In the genomic region with DNA sequence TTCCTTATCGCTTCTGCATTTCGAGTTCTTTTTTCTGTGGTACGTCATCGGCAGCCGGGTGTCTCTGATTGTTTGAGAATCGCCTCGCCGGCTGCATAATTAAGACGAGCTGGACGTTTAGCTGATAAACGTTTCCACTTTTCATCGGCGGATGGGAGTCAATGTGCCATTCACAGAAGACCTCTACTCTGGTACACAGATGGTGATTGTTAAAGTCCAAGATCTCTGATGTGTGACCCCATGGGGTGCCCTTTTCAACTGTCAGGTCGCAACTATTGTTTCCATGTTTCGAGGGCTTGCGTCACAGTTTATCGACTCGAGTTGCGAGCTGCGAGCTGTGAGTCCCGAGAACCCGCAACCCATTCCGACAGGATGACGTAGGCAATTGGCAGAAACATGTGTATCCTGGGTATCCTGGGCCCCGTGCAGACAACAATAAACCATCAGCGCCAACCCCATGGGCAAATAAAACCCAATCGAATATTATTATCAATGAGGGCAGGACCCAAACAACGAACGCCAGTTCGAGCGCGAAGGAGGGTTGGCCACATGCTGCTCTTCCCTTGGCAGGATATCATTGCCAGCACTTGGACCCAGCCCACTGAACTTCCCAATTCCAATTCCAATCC, we compare ENCODE assay signal across 4 fruit fly cellular contexts.
TF ChIP-seq lines count a peak whose summit lies in the region.

No protein-coding gene starts in this region.

- TF ChIP-seq CTCF in whole organism, embryonic (GFP tag; optimal IDR thresholded peaks at IDR 0.05; lab: Kevin White, UChicago), result no peak

TF ChIP-seq in whole organism, embryonic, 481 proteins besides CTCF, POLR2A, EP300 and RAD21:
- TF ChIP-seq vvl (GFP tag; IDR thresholded peaks at IDR 0.05; lab: Robert Waterston, UW) (0 out of 2 replicates have a peak, but pooled peaks have one; percentile 12), Hr78 (GFP tag; optimal IDR thresholded peaks at IDR 0.05; lab: Kevin White, UChicago) (peak in 1 of 2 experiments; percentile 60), twi (tag; optimal IDR thresholded peaks at IDR 0.05; lab: Kevin White, UChicago) (peak; percentile 60), nmo (GFP tag; optimal IDR thresholded peaks at IDR 0.05; lab: Kevin White, UChicago) (no peak), gsb (GFP tag; IDR thresholded peaks at IDR 0.05; lab: Robert Waterston, UW) (no peak), GATAe (GFP tag; conservative IDR thresholded peaks at IDR 0.05; lab: Robert Waterston, UW) (no peak), Med (GFP tag; lab: Kevin White, UChicago) (peak; percentile 69), Adf1 (GFP tag; IDR thresholded peaks at IDR 0.05; lab: Robert Waterston, UW) (0 out of 2 replicates have a peak, but pooled peaks have one; percentile 24), CG17829 (tag; optimal IDR thresholded peaks at IDR 0.05; lab: Kevin White, UChicago) (peak; percentile 28), CG2199 (GFP tag; IDR thresholded peaks at IDR 0.05; lab: Robert Waterston, UW) (0 out of 3 replicates have a peak, but pooled peaks have one; percentile 36), CG1602 (GFP tag; optimal IDR thresholded peaks at IDR 0.05; lab: Kevin White, UChicago) (no peak), Meics (GFP tag; optimal IDR thresholded peaks at IDR 0.05; lab: Kevin White, UChicago) (no peak), CG17802 (tag; optimal IDR thresholded peaks at IDR 0.05; lab: Kevin White, UChicago) (peak; percentile 66), fd102C (GFP tag; optimal IDR thresholded peaks at IDR 0.05; lab: Kevin White, UChicago) (no peak), hkb (optimal IDR thresholded peaks at IDR 0.05; lab: Kevin White, UChicago) (no peak), hkb (GFP tag; IDR thresholded peaks at IDR 0.05; lab: Robert Waterston, UW) (0 out of 2 replicates have a peak, but pooled peaks have one; percentile 7), CG3163 (GFP tag; optimal IDR thresholded peaks at IDR 0.05; lab: Kevin White, UChicago) (no peak), Pdp1 (GFP tag; optimal IDR thresholded peaks at IDR 0.05; lab: Kevin White, UChicago) (peak in 1 of 2 experiments; percentile 1), abd-A (tag; optimal IDR thresholded peaks at IDR 0.05; lab: Kevin White, UChicago) (peak; percentile 44), CG10462 (GFP tag; optimal IDR thresholded peaks at IDR 0.05; lab: Kevin White, UChicago) (no peak)

TF ChIP-seq in whole organism, prepupa, 60 proteins besides CTCF, POLR2A, EP300 and RAD21:
- TF ChIP-seq Met (GFP tag; optimal IDR thresholded peaks at IDR 0.05; lab: Kevin White, UChicago), result no peak
- peak; percentile 7 for TF ChIP-seq CG6808 (GFP tag; optimal IDR thresholded peaks at IDR 0.05; lab: Kevin White, UChicago)
- TF ChIP-seq Hr4 (GFP tag; optimal IDR thresholded peaks at IDR 0.05; lab: Kevin White, UChicago), result no peak
- TF ChIP-seq Sox102F (GFP tag; optimal IDR thresholded peaks at IDR 0.05; lab: Kevin White, UChicago), result no peak
- no peak for TF ChIP-seq CG11294 (GFP tag; IDR thresholded peaks at IDR 0.05; lab: Robert Waterston, UW)
- TF ChIP-seq CG8319 (GFP tag; optimal IDR thresholded peaks at IDR 0.05; lab: Kevin White, UChicago), result no peak
- TF ChIP-seq Sox14 (GFP tag; optimal IDR thresholded peaks at IDR 0.05; lab: Kevin White, UChicago), result no peak
- no peak for TF ChIP-seq OdsH (GFP tag; optimal IDR thresholded peaks at IDR 0.05; lab: Kevin White, UChicago)
- TF ChIP-seq CG4318 (GFP tag; optimal IDR thresholded peaks at IDR 0.05; lab: Kevin White, UChicago), result no peak
- no peak for TF ChIP-seq esn (GFP tag; optimal IDR thresholded peaks at IDR 0.05; lab: Kevin White, UChicago)
- no peak for TF ChIP-seq CG6792 (GFP tag; optimal IDR thresholded peaks at IDR 0.05; lab: Kevin White, UChicago)
- TF ChIP-seq vri (GFP tag; optimal IDR thresholded peaks at IDR 0.05; lab: Kevin White, UChicago), result no peak
- no peak for TF ChIP-seq CG31627 (GFP tag; optimal IDR thresholded peaks at IDR 0.05; lab: Kevin White, UChicago)
- TF ChIP-seq svp (GFP tag; lab: Kevin White, UChicago), result peak; percentile 97
- TF ChIP-seq CG9139 (GFP tag; optimal IDR thresholded peaks at IDR 0.05; lab: Kevin White, UChicago), result no peak

TF ChIP-seq in whole organism, pupa, 21 proteins besides CTCF, POLR2A, EP300 and RAD21:
- TF ChIP-seq CG4496 (GFP tag; IDR thresholded peaks at IDR 0.05; lab: Robert Waterston, UW) (no peak), EcR (GFP tag; optimal IDR thresholded peaks at IDR 0.05; lab: Kevin White, UChicago) (peak; percentile 66), gl (tag; optimal IDR thresholded peaks at IDR 0.05; lab: Kevin White, UChicago) (no peak)

TF ChIP-seq in whole organism, wandering third instar larva, 38 proteins besides CTCF, POLR2A, EP300 and RAD21:
- TF ChIP-seq h (GFP tag; optimal IDR thresholded peaks at IDR 0.05; lab: Kevin White, UChicago), result no peak
- TF ChIP-seq Rel (GFP tag; optimal IDR thresholded peaks at IDR 0.05; lab: Kevin White, UChicago), result no peak
- TF ChIP-seq Rel (tag; optimal IDR thresholded peaks at IDR 0.05; lab: Kevin White, UChicago), result peak; percentile 45
- TF ChIP-seq dsf (GFP tag; optimal IDR thresholded peaks at IDR 0.05; lab: Kevin White, UChicago; ENCODE audit: borderline replicate concordance), result no peak
